In genomic region chr3R:21825775-21826558, dm6 we compare ENCODE assay signal across 2 fruit fly cellular contexts.
TF ChIP-seq lines count a peak whose summit lies in the region.

No protein-coding gene starts in this region.

TF ChIP-seq in whole organism, embryonic, 481 proteins besides CTCF, POLR2A, EP300 and RAD21 (continued from another document):
- TF ChIP-seq Awh (GFP tag; IDR thresholded peaks at IDR 0.05; lab: Robert Waterston, UW) = no peak
- TF ChIP-seq dmrt11E (tag; optimal IDR thresholded peaks at IDR 0.05; lab: Kevin White, UChicago) = peak; percentile 59
- TF ChIP-seq CG14710 (tag; optimal IDR thresholded peaks at IDR 0.05; lab: Kevin White, UChicago) = peak; percentile 10
- TF ChIP-seq zf30C (GFP tag; optimal IDR thresholded peaks at IDR 0.05; lab: Kevin White, UChicago) = peak; percentile 27
- TF ChIP-seq CG31441 (GFP tag; IDR thresholded peaks at IDR 0.05; lab: Robert Waterston, UW) = 0 out of 2 replicates have a peak, but pooled peaks have one; percentile 17
- peak; percentile 6 for TF ChIP-seq phol (tag; optimal IDR thresholded peaks at IDR 0.05; lab: Kevin White, UChicago)
- TF ChIP-seq gem (tag; optimal IDR thresholded peaks at IDR 0.05; lab: Kevin White, UChicago) = peak; percentile 2
- TF ChIP-seq aop (GFP tag; IDR thresholded peaks at IDR 0.05; lab: Robert Waterston, UW) = no peak
- peak; percentile 22 for TF ChIP-seq CG10979 (tag; optimal IDR thresholded peaks at IDR 0.05; lab: Kevin White, UChicago)
- peak; percentile 75 for TF ChIP-seq zen (tag; optimal IDR thresholded peaks at IDR 0.05; lab: Kevin White, UChicago)
- peak in 1 of 3 experiments; percentile 56 for TF ChIP-seq lola (GFP tag; optimal IDR thresholded peaks at IDR 0.05; lab: Kevin White, UChicago)
- TF ChIP-seq CG6689 (GFP tag; IDR thresholded peaks at IDR 0.05; lab: Robert Waterston, UW) = 0 out of 2 replicates have a peak, but pooled peaks have one; percentile 6

TF ChIP-seq in whole organism, prepupa, 60 proteins besides CTCF, POLR2A, EP300 and RAD21 (continued from another document):
- peak; percentile 60 for TF ChIP-seq fd59A (GFP tag; optimal IDR thresholded peaks at IDR 0.05; lab: Kevin White, UChicago)
- TF ChIP-seq Sox15 (GFP tag; optimal IDR thresholded peaks at IDR 0.05; lab: Kevin White, UChicago) = no peak
- TF ChIP-seq CG32006 (GFP tag; optimal IDR thresholded peaks at IDR 0.05; lab: Kevin White, UChicago) = peak; percentile 7
- no peak for TF ChIP-seq Gug (GFP tag; IDR thresholded peaks at IDR 0.05; lab: Robert Waterston, UW)
- peak; percentile 8 for TF ChIP-seq CG6792 (GFP tag; optimal IDR thresholded peaks at IDR 0.05; lab: Kevin White, UChicago)
- no peak for TF ChIP-seq dac (GFP tag; optimal IDR thresholded peaks at IDR 0.05; lab: Kevin White, UChicago)
- TF ChIP-seq CG16779 (tag; optimal IDR thresholded peaks at IDR 0.05; lab: Kevin White, UChicago) = no peak
- peak; percentile 45 for TF ChIP-seq CG3919 (GFP tag; optimal IDR thresholded peaks at IDR 0.05; lab: Kevin White, UChicago)
- no peak for TF ChIP-seq CG6163 (GFP tag; IDR thresholded peaks at IDR 0.05; lab: Robert Waterston, UW)
- no peak for TF ChIP-seq CG11762 (GFP tag; optimal IDR thresholded peaks at IDR 0.05; lab: Kevin White, UChicago; ENCODE audit: insufficient read depth)
- no peak for TF ChIP-seq Sox102F (GFP tag; optimal IDR thresholded peaks at IDR 0.05; lab: Kevin White, UChicago)
- TF ChIP-seq CG10669 (GFP tag; optimal IDR thresholded peaks at IDR 0.05; lab: Kevin White, UChicago) = peak; percentile 53
- no peak for TF ChIP-seq fkh (GFP tag; optimal IDR thresholded peaks at IDR 0.05; lab: Kevin White, UChicago)
- TF ChIP-seq Blimp-1 (GFP tag; optimal IDR thresholded peaks at IDR 0.05; lab: Kevin White, UChicago) = no peak
- peak; percentile 9 for TF ChIP-seq achi (GFP tag; optimal IDR thresholded peaks at IDR 0.05; lab: Kevin White, UChicago)
- no peak for TF ChIP-seq Eip93F (GFP tag; optimal IDR thresholded peaks at IDR 0.05; lab: Kevin White, UChicago)
- TF ChIP-seq Hr39 (GFP tag; optimal IDR thresholded peaks at IDR 0.05; lab: Kevin White, UChicago) = no peak
- TF ChIP-seq net (GFP tag; optimal IDR thresholded peaks at IDR 0.05; lab: Kevin White, UChicago) = peak; percentile 14
- no peak for TF ChIP-seq CG9139 (GFP tag; optimal IDR thresholded peaks at IDR 0.05; lab: Kevin White, UChicago)
- peak; percentile 63 for TF ChIP-seq Ets96B (tag; optimal IDR thresholded peaks at IDR 0.05; lab: Kevin White, UChicago)
- peak; percentile 64 for TF ChIP-seq svp (GFP tag; lab: Kevin White, UChicago)
- no peak for TF ChIP-seq Hr4 (GFP tag; optimal IDR thresholded peaks at IDR 0.05; lab: Kevin White, UChicago)
- no peak for TF ChIP-seq CG31627 (GFP tag; optimal IDR thresholded peaks at IDR 0.05; lab: Kevin White, UChicago)
- no peak for TF ChIP-seq Lpt (GFP tag; optimal IDR thresholded peaks at IDR 0.05; lab: Kevin White, UChicago)
- TF ChIP-seq CG34406 (GFP tag; optimal IDR thresholded peaks at IDR 0.05; lab: Kevin White, UChicago) = peak; percentile 35
- TF ChIP-seq acj6 (GFP tag; optimal IDR thresholded peaks at IDR 0.05; lab: Kevin White, UChicago) = peak; percentile 54
- TF ChIP-seq pdm3 (GFP tag; optimal IDR thresholded peaks at IDR 0.05; lab: Kevin White, UChicago) = peak; percentile 39
- peak; percentile 29 for TF ChIP-seq esn (GFP tag; optimal IDR thresholded peaks at IDR 0.05; lab: Kevin White, UChicago)
- no peak for TF ChIP-seq CG8319 (GFP tag; optimal IDR thresholded peaks at IDR 0.05; lab: Kevin White, UChicago)
- no peak for TF ChIP-seq Sox14 (GFP tag; optimal IDR thresholded peaks at IDR 0.05; lab: Kevin White, UChicago)
- TF ChIP-seq ss (GFP tag; optimal IDR thresholded peaks at IDR 0.05; lab: Kevin White, UChicago) = peak; percentile 9 to 67
- TF ChIP-seq CG4318 (GFP tag; optimal IDR thresholded peaks at IDR 0.05; lab: Kevin White, UChicago) = no peak
- TF ChIP-seq Ets21C (GFP tag; optimal IDR thresholded peaks at IDR 0.05; lab: Kevin White, UChicago) = no peak
- peak; percentile 35 for TF ChIP-seq Met (GFP tag; optimal IDR thresholded peaks at IDR 0.05; lab: Kevin White, UChicago)
- no peak for TF ChIP-seq lz (GFP tag; optimal IDR thresholded peaks at IDR 0.05; lab: Kevin White, UChicago)
- TF ChIP-seq CG8632 (GFP tag; optimal IDR thresholded peaks at IDR 0.05; lab: Kevin White, UChicago) = peak; percentile 48
